Worm (Caenorhabditis elegans) whole organism, L3 larva: ENCODE results near the gene F47G9.6.

Source experiments
- aly-2 ChIP-seq: fragments of 150-350 bp; optimal IDR thresholded peaks from 2 replicates; lab custom pipeline; 2014; ENCODE audit warnings: missing biosample characterization, missing genetic modification characterization
- ama-1 ChIP-seq: fragments of 150-350 bp; optimal IDR thresholded peaks from 2 replicates; lab custom pipeline; 2018
- ceh-82 ChIP-seq: fragments of 150-350 bp; optimal IDR thresholded peaks from 2 replicates; lab custom pipeline; 2014; ENCODE audit warnings: missing biosample characterization, missing genetic modification characterization
- elt-3 ChIP-seq, 3 experiments: fragments of 150-350 bp in 1 of 3; sonication (generic microtip) in 2 of 3; optimal IDR thresholded peaks; 2 replicates in 2 of 3; 4 replicates in 1 of 3; lab custom pipeline; 2014 to 2017; ENCODE audit warnings: missing biosample characterization in 3 of 3, missing genetic modification characterization in 3 of 3
- fkh-10 ChIP-seq: sonication (generic microtip); optimal IDR thresholded peaks from 2 replicates; lab custom pipeline; 2017; ENCODE audit warnings: missing biosample characterization, missing genetic modification reagents, missing genetic modification characterization
- jun-1 ChIP-seq: fragments of 150-350 bp; optimal IDR thresholded peaks from 2 replicates; lab custom pipeline; 2014; ENCODE audit warnings: missing biosample characterization, missing genetic modification reagents, missing genetic modification characterization
- mdl-1 ChIP-seq: fragments of 150-350 bp; optimal IDR thresholded peaks from 2 replicates; lab custom pipeline; 2014; ENCODE audit warnings: missing biosample characterization, missing genetic modification characterization
- nhr-11 ChIP-seq: fragments of 150-350 bp; optimal IDR thresholded peaks from 2 replicates; lab custom pipeline; 2014; ENCODE audit warnings: missing biosample characterization, missing genetic modification characterization
- nhr-28 ChIP-seq: fragments of 150-350 bp; optimal IDR thresholded peaks from 2 replicates; lab custom pipeline; 2014; ENCODE audit warnings: missing biosample characterization, missing genetic modification characterization
- sea-2 ChIP-seq: fragments of 150-350 bp; sonication (generic microtip); optimal IDR thresholded peaks from 4 replicates; lab custom pipeline; 2014; ENCODE audit warnings: missing biosample characterization, missing genetic modification reagents, missing genetic modification characterization
- snpc-4 ChIP-seq: fragments of 150-350 bp; optimal IDR thresholded peaks from 2 replicates; lab custom pipeline; 2014; ENCODE audit warnings: missing biosample characterization, missing genetic modification characterization
- unc-62 ChIP-seq: fragments of 150-350 bp; sonication (generic microtip); optimal IDR thresholded peaks from 4 replicates; lab custom pipeline; 2014; ENCODE audit warnings: missing biosample characterization, missing genetic modification reagents, missing genetic modification characterization
- zag-1 ChIP-seq: fragments of 150-350 bp; optimal IDR thresholded peaks from 2 replicates; lab custom pipeline; 2014; ENCODE audit warnings: missing biosample characterization, missing genetic modification characterization

ce11 chrV:11329100-11329499 is at the start of gene F47G9.6:
- TF ChIP-seq nhr-11 (tag; lab: Kevin White, UChicago) = no peak
- no peak for TF ChIP-seq jun-1 (tag; lab: Kevin White, UChicago)
- TF ChIP-seq elt-3 (tag; optimal IDR thresholded peaks at IDR 0.05; lab: Kevin White, UChicago) = no peak
- no peak for TF ChIP-seq unc-62 (GFP tag; lab: Kevin White, UChicago)
- no peak for TF ChIP-seq snpc-4 (tag; lab: Kevin White, UChicago)
- no peak for TF ChIP-seq sea-2 (GFP tag; lab: Kevin White, UChicago)
- no peak for TF ChIP-seq aly-2 (tag; lab: Kevin White, UChicago)
- no peak for TF ChIP-seq fkh-10
- no peak for TF ChIP-seq nhr-28 (tag; lab: Kevin White, UChicago)
- no peak for TF ChIP-seq mdl-1 (tag; lab: Kevin White, UChicago)
- no peak for TF ChIP-seq ama-1
- TF ChIP-seq zag-1 = no peak
- no peak for TF ChIP-seq ceh-82 (tag; lab: Kevin White, UChicago)
